Fruit fly (Drosophila melanogaster) whole organism, embryonic: ENCODE measurements around the gene CG32944.

Source experiments
- ATbp ChIP-seq: fragments of 200-800 bp; sonication (Bioruptor generic); optimal IDR thresholded peaks from 2 replicates; lab custom pipeline; 2017; ENCODE audit warnings: missing biosample characterization, mild to moderate bottlenecking, missing genetic modification characterization, missing genetic modification reagents
- Bdp1 ChIP-seq: fragments of 200-800 bp; sonication (Bioruptor generic); optimal IDR thresholded peaks from 3 replicates; lab custom pipeline; 2016; ENCODE audit warnings: missing biosample characterization, missing genetic modification characterization
- CG13123 ChIP-seq: fragments of 200-800 bp; sonication (Bioruptor generic); optimal IDR thresholded peaks from 2 replicates; lab custom pipeline; 2016; ENCODE audit warnings: missing biosample characterization, missing genetic modification characterization
- CG14014 ChIP-seq: fragments of 200-800 bp; sonication (Bioruptor generic); IDR thresholded peaks from 2 replicates; pipeline ENCODE4 v1.3.6; 2022; ENCODE audit warnings: missing biosample characterization, missing genetic modification characterization
- CG17385 ChIP-seq: fragments of 200-800 bp; sonication (Bioruptor generic); optimal IDR thresholded peaks from 3 replicates; lab custom pipeline; 2018; ENCODE audit warnings: missing biosample characterization, mild to moderate bottlenecking, missing genetic modification characterization
- CG17912 ChIP-seq: fragments of 200-800 bp; sonication (Bioruptor generic); optimal IDR thresholded peaks from 2 replicates; lab custom pipeline; 2018; ENCODE audit warnings: missing biosample characterization, mild to moderate bottlenecking, missing genetic modification characterization
- CG2712 ChIP-seq: fragments of 200-800 bp; optimal IDR thresholded peaks from 3 replicates; lab custom pipeline; 2019; ENCODE audit warnings: missing biosample characterization, mild to moderate bottlenecking, missing genetic modification characterization, moderate library complexity
- CG2875 ChIP-seq: fragments of 200-800 bp; sonication (Bioruptor generic); optimal IDR thresholded peaks from 2 replicates; lab custom pipeline; 2017; ENCODE audit warnings: missing biosample characterization, mild to moderate bottlenecking, missing genetic modification characterization, missing genetic modification reagents
- CG4404 ChIP-seq: fragments of 200-800 bp; sonication (Bioruptor generic); IDR thresholded peaks from 2 replicates; pipeline ENCODE4 v1.3.6; 2022; ENCODE audit warnings: missing biosample characterization, missing genetic modification characterization
- CG4730 ChIP-seq: fragments of 200-800 bp; sonication (Bioruptor generic); IDR thresholded peaks from 2 replicates; pipeline ENCODE4 v1.3.6; 2022; ENCODE audit warnings: missing biosample characterization, missing genetic modification characterization
- CG5953 ChIP-seq: fragments of 200-800 bp; sonication (Bioruptor generic); IDR thresholded peaks from 2 replicates; pipeline ENCODE4 v1.3.6; 2022; ENCODE audit warnings: missing biosample characterization, missing genetic modification characterization
- Drgx ChIP-seq: fragments of 200-800 bp; sonication (Bioruptor generic); IDR thresholded peaks from 2 replicates; pipeline ENCODE4 v1.3.6; 2022; ENCODE audit warnings: missing biosample characterization, missing genetic modification characterization
- ERR ChIP-seq: fragments of 200-800 bp; sonication (Bioruptor generic); optimal IDR thresholded peaks from 2 replicates; lab custom pipeline; 2016; ENCODE audit warnings: missing biosample characterization, missing genetic modification characterization
- Eip74EF ChIP-seq, 2 experiments: fragments of 200-800 bp in 1 of 2; fragments of >200 bp in 1 of 2; sonication (Bioruptor generic) in 1 of 2; optimal IDR thresholded peaks; 2 replicates each; lab custom pipeline; 2017 to 2019; ENCODE audit warnings: missing biosample characterization in 2 of 2, missing genetic modification characterization in 2 of 2, mild to moderate bottlenecking in 1 of 2, moderate library complexity in 1 of 2
- Elba2 ChIP-seq: fragments of 200-800 bp; sonication (Bioruptor generic); optimal IDR thresholded peaks from 3 replicates; lab custom pipeline; 2016; ENCODE audit warnings: missing biosample characterization, missing genetic modification characterization
- Gug ChIP-seq: fragments of 200-800 bp; sonication (Bioruptor generic); IDR thresholded peaks from 4 replicates; pipeline ENCODE4 v1.3.6; 2022; ENCODE audit warnings: missing biosample characterization, missing genetic modification characterization
- HLH54F ChIP-seq: fragments of 200-800 bp; sonication (Bioruptor generic); optimal IDR thresholded peaks from 3 replicates; lab custom pipeline; 2016; ENCODE audit warnings: missing biosample characterization, missing genetic modification characterization
- Hand ChIP-seq: fragments of 200-800 bp; sonication (Bioruptor generic); optimal IDR thresholded peaks from 2 replicates; lab custom pipeline; 2017; ENCODE audit warnings: mild to moderate bottlenecking, missing biosample characterization, missing genetic modification reagents, missing genetic modification characterization
- HmgZ ChIP-seq: fragments of 200-800 bp; sonication (Bioruptor generic); optimal IDR thresholded peaks from 2 replicates; lab custom pipeline; 2018; ENCODE audit warnings: missing biosample characterization, mild to moderate bottlenecking, missing genetic modification characterization
- Hmr ChIP-seq: fragments of 200-800 bp; sonication (Bioruptor generic); optimal IDR thresholded peaks from 3 replicates; lab custom pipeline; 2017; ENCODE audit warnings: mild to moderate bottlenecking, missing biosample characterization, missing genetic modification reagents, missing genetic modification characterization
- Hmx ChIP-seq: fragments of 200-800 bp; sonication (Bioruptor generic); optimal IDR thresholded peaks from 2 replicates; lab custom pipeline; 2016; ENCODE audit warnings: missing biosample characterization, missing genetic modification characterization
- Lhr ChIP-seq: fragments of 200-800 bp; sonication (Bioruptor generic); optimal IDR thresholded peaks from 3 replicates; lab custom pipeline; 2017; ENCODE audit warnings: mild to moderate bottlenecking, missing biosample characterization, missing genetic modification reagents, missing genetic modification characterization
- Lim3 ChIP-seq: fragments of 200-800 bp; sonication (Bioruptor generic); IDR thresholded peaks from 2 replicates; pipeline ENCODE4 v1.3.6; 2022; ENCODE audit warnings: missing biosample characterization, missing genetic modification characterization
- Med ChIP-seq: fragments of 200-800 bp; sonication (Bioruptor generic); peaks from one replicate; lab custom pipeline; 2016; ENCODE audit warnings: missing biosample characterization, missing genetic modification characterization, mild to moderate bottlenecking, inconsistent platforms, moderate library complexity
- Nf-YB ChIP-seq: fragments of 200-800 bp; sonication (Bioruptor generic); optimal IDR thresholded peaks from 3 replicates; lab custom pipeline; 2019; ENCODE audit warnings: missing biosample characterization, mild to moderate bottlenecking, missing genetic modification characterization, moderate library complexity
- Oaz ChIP-seq: fragments of 200-800 bp; sonication (Bioruptor generic); IDR thresholded peaks from 2 replicates; pipeline ENCODE4 v1.3.6; 2022; ENCODE audit warnings: missing biosample characterization, missing genetic modification characterization
- Scr ChIP-seq: fragments of 200-800 bp; sonication (Bioruptor generic); IDR thresholded peaks from 2 replicates; pipeline ENCODE4 v1.3.6; 2022; ENCODE audit warnings: missing biosample characterization, missing genetic modification characterization; ENCODE audit not compliant: partially characterized antibody
- Xrp1 ChIP-seq: fragments of 200-800 bp; sonication (Bioruptor generic); IDR thresholded peaks from 2 replicates; pipeline ENCODE4 v1.3.6; 2022; ENCODE audit warnings: missing biosample characterization, missing genetic modification characterization
- ac ChIP-seq: fragments of 200-800 bp; sonication (Bioruptor generic); optimal IDR thresholded peaks from 3 replicates; lab custom pipeline; 2017; ENCODE audit warnings: missing biosample characterization, mild to moderate bottlenecking, missing genetic modification characterization
- bbx ChIP-seq: fragments of 200-800 bp; sonication (Bioruptor generic); IDR thresholded peaks from 2 replicates; pipeline ENCODE4 v1.3.6; 2022; ENCODE audit warnings: missing biosample characterization, missing genetic modification characterization; ENCODE audit not compliant: partially characterized antibody
- chm ChIP-seq: fragments of 200-800 bp; sonication (Bioruptor generic); IDR thresholded peaks from 2 replicates; pipeline ENCODE4 v1.3.6; 2022; ENCODE audit warnings: missing biosample characterization, missing genetic modification characterization
- cwo ChIP-seq: fragments of 200-800 bp; sonication (Bioruptor generic); optimal IDR thresholded peaks from 3 replicates; lab custom pipeline; 2017; ENCODE audit warnings: missing biosample characterization, missing genetic modification characterization, mild to moderate bottlenecking, moderate library complexity, missing genetic modification reagents
- danr ChIP-seq: fragments of 200-800 bp; sonication (Bioruptor generic); IDR thresholded peaks from 2 replicates; pipeline ENCODE4 v1.3.6; 2022; ENCODE audit warnings: missing biosample characterization, missing genetic modification characterization
- dm ChIP-seq: fragments of 200-800 bp; sonication (Bioruptor generic); optimal IDR thresholded peaks from 3 replicates; lab custom pipeline; 2016; ENCODE audit warnings: missing biosample characterization, missing genetic modification characterization
- emc ChIP-seq: fragments of 200-800 bp; sonication (Bioruptor generic); optimal IDR thresholded peaks from 2 replicates; lab custom pipeline; 2016; ENCODE audit warnings: missing biosample characterization, missing genetic modification characterization
- gro ChIP-seq: fragments of 200-800 bp; sonication (Bioruptor generic); optimal IDR thresholded peaks from 2 replicates; lab custom pipeline; 2016; ENCODE audit warnings: missing biosample characterization, missing genetic modification characterization
- ham ChIP-seq: fragments of 200-800 bp; sonication (Bioruptor generic); IDR thresholded peaks from 2 replicates; pipeline ENCODE4 v1.3.6; 2022; ENCODE audit warnings: missing biosample characterization, missing genetic modification characterization
- hth ChIP-seq: fragments of >200 bp; optimal IDR thresholded peaks from 2 replicates; lab custom pipeline; 2017; ENCODE audit warnings: inconsistent platforms
- insv ChIP-seq, 2 experiments: fragments of 200-800 bp; sonication (Bioruptor generic); optimal IDR thresholded peaks; 3 replicates each; lab custom pipeline; 2016 to 2018; ENCODE audit warnings: missing biosample characterization in 2 of 2, missing genetic modification characterization in 2 of 2
- lilli ChIP-seq: fragments of 200-800 bp; sonication (Bioruptor generic); optimal IDR thresholded peaks from 3 replicates; lab custom pipeline; 2016; ENCODE audit warnings: missing biosample characterization, missing genetic modification characterization
- lov ChIP-seq, 2 experiments: fragments of 200-800 bp in 1 of 2; fragments of >200 bp in 1 of 2; sonication (Bioruptor generic) in 1 of 2; IDR thresholded peaks in 1 of 2; optimal IDR thresholded peaks in 1 of 2; 2 replicates in 1 of 2; 3 replicates in 1 of 2; pipeline versions ENCODE4 v1.3.6 to Lab custom; 2017 to 2022; ENCODE audit warnings: missing biosample characterization in 1 of 2, missing genetic modification characterization in 1 of 2
- oc ChIP-seq: fragments of 200-800 bp; sonication (Bioruptor generic); optimal IDR thresholded peaks from 2 replicates; lab custom pipeline; 2018; ENCODE audit warnings: missing biosample characterization, mild to moderate bottlenecking, missing genetic modification characterization, moderate library complexity
- pb ChIP-seq: fragments of 200-800 bp; sonication (Bioruptor generic); optimal IDR thresholded peaks from 3 replicates; lab custom pipeline; 2016; ENCODE audit warnings: missing biosample characterization, missing genetic modification characterization
- pfk ChIP-seq: fragments of 200-800 bp; sonication (Bioruptor generic); optimal IDR thresholded peaks from 2 replicates; lab custom pipeline; 2018; ENCODE audit warnings: missing biosample characterization, mild to moderate bottlenecking, missing genetic modification characterization, moderate library complexity
- pho ChIP-seq: fragments of 200-800 bp; sonication (Bioruptor generic); optimal IDR thresholded peaks from 2 replicates; lab custom pipeline; 2016; ENCODE audit warnings: missing biosample characterization, missing genetic modification characterization
- sna ChIP-seq: fragments of 200-800 bp; sonication (Bioruptor generic); IDR thresholded peaks from 2 replicates; pipeline ENCODE4 v1.3.6; 2022; ENCODE audit warnings: missing biosample characterization, missing genetic modification characterization; ENCODE audit not compliant: partially characterized antibody
- so ChIP-seq: fragments of 200-800 bp; sonication (Bioruptor generic); IDR thresholded peaks from 3 replicates; pipeline ENCODE4 v1.3.6; 2022; ENCODE audit warnings: missing biosample characterization, missing genetic modification characterization
- stc ChIP-seq: fragments of 200-800 bp; sonication (Bioruptor generic); IDR thresholded peaks from 2 replicates; pipeline ENCODE4 v1.3.6; 2022; ENCODE audit warnings: missing biosample characterization, missing genetic modification characterization
- toy ChIP-seq: fragments of 200-800 bp; sonication (Bioruptor generic); IDR thresholded peaks from 2 replicates; pipeline ENCODE4 v1.3.6; 2022; ENCODE audit warnings: missing biosample characterization, missing genetic modification characterization
- tup ChIP-seq: fragments of 200-800 bp; sonication (Bioruptor generic); optimal IDR thresholded peaks from 2 replicates; lab custom pipeline; 2016; ENCODE audit warnings: missing biosample characterization, mild to moderate bottlenecking, missing genetic modification characterization, moderate library complexity
- yki ChIP-seq: fragments of >200 bp; optimal IDR thresholded peaks from 3 replicates; lab custom pipeline; 2018

CG32944 gene

DNA sequence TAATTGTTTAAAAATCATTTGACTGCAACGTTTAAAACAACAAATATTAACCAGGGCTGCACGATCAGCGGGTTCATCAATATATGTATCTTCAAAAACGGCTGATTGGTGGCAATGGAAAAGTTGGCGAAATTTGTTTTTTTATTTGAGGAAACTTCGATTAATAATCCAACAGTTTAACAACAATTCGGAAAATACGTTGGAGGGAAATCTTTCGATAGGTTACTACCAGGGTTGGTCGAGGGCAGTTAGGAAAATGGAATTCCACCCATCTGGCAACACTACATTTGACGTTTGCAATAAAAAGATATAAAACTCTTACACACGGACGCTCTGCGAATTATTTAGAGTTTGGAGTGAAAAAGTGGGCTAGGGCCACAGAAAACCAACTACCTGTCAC lies 17.7 kb upstream of the CG32944 start, which contains the start of the genes Lipt2 and CG14650 (continued):
- TF ChIP-seq sna (GFP tag; lab: Robert Waterston, UW) (peak; percentile 46), Xrp1 (GFP tag; lab: Robert Waterston, UW) (0 out of 2 replicates have a peak, but pooled peaks have one; percentile 36), Lhr (GFP tag; lab: Kevin White, UChicago) (peak; percentile 31), Eip74EF (GFP tag; optimal IDR thresholded peaks at IDR 0.05; lab: Kevin White, UChicago) (no peak), chm (no peak), tup (GFP tag; lab: Kevin White, UChicago) (no peak), oc (no peak), ham (no peak), Lim3 (GFP tag; lab: Robert Waterston, UW) (no peak), CG4730 (GFP tag; lab: Robert Waterston, UW) (no peak), ERR (GFP tag; lab: Kevin White, UChicago) (peak; percentile 40), hth (lab: Kevin White, UChicago) (no peak), CG2875 (no peak), HmgZ (peak; percentile 86), yki (lab: Kevin White, UChicago) (no peak), Gug (GFP tag; lab: Robert Waterston, UW) (0 out of 4 replicates have a peak, but pooled peaks have one; percentile 46), stc (GFP tag; lab: Robert Waterston, UW) (no peak), Hmx (no peak), bbx (GFP tag; lab: Robert Waterston, UW) (0 out of 2 replicates have a peak, but pooled peaks have one; percentile 13), Hmr (GFP tag; lab: Kevin White, UChicago) (no peak), lilli (GFP tag; lab: Kevin White, UChicago) (peak; percentile 85), Scr (GFP tag; lab: Robert Waterston, UW) (peak; percentile 68), pb (peak; percentile 33), CG14014 (GFP tag; lab: Robert Waterston, UW) (peak; percentile 26; the same call in 1 of the 2 replicates), Oaz (GFP tag; lab: Robert Waterston, UW) (no peak), insv (GFP tag; optimal IDR thresholded peaks at IDR 0.05; lab: Kevin White, UChicago) (peak in 1 of 2 experiments; percentile 38), CG17912 (GFP tag; lab: Kevin White, UChicago) (peak; percentile 1), CG4404 (GFP tag; lab: Robert Waterston, UW) (no peak), ac (GFP tag; lab: Kevin White, UChicago) (no peak), emc (GFP tag; lab: Kevin White, UChicago) (peak; percentile 34), CG13123 (peak; percentile 46), Elba2 (GFP tag; lab: Kevin White, UChicago) (peak; percentile 86), so (no peak), pho (GFP tag; lab: Kevin White, UChicago) (peak; percentile 56), HLH54F (GFP tag; lab: Kevin White, UChicago) (peak; percentile 76), Nf-YB (GFP tag; lab: Kevin White, UChicago) (peak; percentile 17), Bdp1 (GFP tag; lab: Kevin White, UChicago) (peak; percentile 38), toy (GFP tag; lab: Robert Waterston, UW) (no peak), pfk (GFP tag; lab: Kevin White, UChicago) (no peak), ATbp (GFP tag; lab: Kevin White, UChicago) (no peak), Drgx (no peak), lov (optimal IDR thresholded peaks at IDR 0.05; lab: Kevin White, UChicago) (no peak), lov (GFP tag; IDR thresholded peaks at IDR 0.05; lab: Robert Waterston, UW) (no peak), CG5953 (GFP tag; lab: Robert Waterston, UW) (no peak), CG2712 (peak; percentile 60), cwo (GFP tag; lab: Kevin White, UChicago) (no peak), gro (GFP tag; lab: Kevin White, UChicago) (peak; percentile 77), danr (GFP tag; lab: Robert Waterston, UW) (no peak), CG17385 (peak; percentile 6), dm (GFP tag; lab: Kevin White, UChicago) (peak; percentile 68), Med (GFP tag; lab: Kevin White, UChicago) (peak; percentile 94), Hand (GFP tag; lab: Kevin White, UChicago) (no peak)
